Worm (Caenorhabditis elegans): Measurements from ENCODE around the gene clec-160.
A peak's percentile ranks its signal among the peaks of the same experiment; 100 is the strongest.

Gene clec-160

DNA sequence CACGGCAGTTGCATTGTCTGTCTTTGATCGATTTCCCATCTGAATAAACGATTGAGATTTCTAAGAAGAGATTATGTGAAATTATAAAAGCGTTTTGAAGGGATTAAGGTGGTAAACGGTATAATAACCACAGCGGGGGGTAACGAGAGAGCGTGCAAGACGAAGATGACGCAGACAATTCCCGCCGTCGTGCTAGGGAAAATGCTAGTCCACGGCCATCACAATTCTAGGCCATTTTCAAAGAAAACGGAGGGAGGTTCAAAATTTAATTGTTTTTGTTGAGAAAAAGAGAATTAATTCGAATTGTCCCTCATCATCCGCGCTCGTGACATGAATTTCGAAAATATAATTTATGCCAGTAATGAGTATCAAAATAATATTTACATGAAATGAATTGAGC, 43.3 kb upstream of the clec-160 start, which contains the start of gene F10E9.11 (continued):
- TF ChIP-seq unc-62 (GFP tag; optimal IDR thresholded peaks at IDR 0.05) (no peak), zag-1 (tag; optimal IDR thresholded peaks at IDR 0.05) (no peak), aly-2 (tag; optimal IDR thresholded peaks at IDR 0.05) (no peak), tbx-2 (tag; optimal IDR thresholded peaks at IDR 0.05) (no peak), elt-1 (tag; optimal IDR thresholded peaks at IDR 0.05) (no peak), ceh-82 (tag; optimal IDR thresholded peaks at IDR 0.05) (no peak), mdl-1 (tag; optimal IDR thresholded peaks at IDR 0.05) (no peak), nhr-11 (tag; optimal IDR thresholded peaks at IDR 0.05) (no peak), elt-2 (tag; optimal IDR thresholded peaks at IDR 0.05) (peak; percentile 2), ceh-16 (tag; optimal IDR thresholded peaks at IDR 0.05) (no peak), nfya-1 (tag; optimal IDR thresholded peaks at IDR 0.05; ENCODE audit: insufficient read depth) (peak; percentile 86), ztf-11 (tag; optimal IDR thresholded peaks at IDR 0.05) (no peak), ceh-28 (tag; optimal IDR thresholded peaks at IDR 0.05) (peak; percentile 26), fos-1 (tag; optimal IDR thresholded peaks at IDR 0.05) (no peak), snpc-4 (tag; optimal IDR thresholded peaks at IDR 0.05) (peak; percentile 76), egl-5 (tag; optimal IDR thresholded peaks at IDR 0.05) (peak; percentile 64), pha-4 (tag; optimal IDR thresholded peaks at IDR 0.05) (peak; percentile 84)

DNA sequence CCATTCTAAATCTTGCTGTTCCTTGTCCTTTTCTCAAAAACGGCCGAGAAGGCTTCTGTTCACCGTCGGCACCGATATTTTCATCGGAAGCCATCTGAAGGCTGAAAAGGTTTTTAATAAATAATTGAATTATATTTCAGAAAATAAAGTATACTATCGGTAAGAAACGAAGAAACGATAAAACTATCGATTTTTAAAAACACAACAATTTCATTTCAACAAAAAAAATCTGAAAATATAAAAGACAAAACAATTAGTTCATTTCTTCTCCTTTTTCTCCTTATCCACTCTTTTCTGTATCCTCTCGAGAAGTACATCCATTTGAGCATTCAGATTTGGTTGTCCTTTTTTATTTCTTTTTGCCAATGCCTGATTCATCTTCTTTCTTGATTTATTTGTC, 42.7 kb upstream of the clec-160 start, which contains the start of gene sas-4:
Gene sas-4, minus strand, starts transcription at position 101 of the 400 bp plus-strand sequence.
- TF ChIP-seq ztf-11 (tag; optimal IDR thresholded peaks at IDR 0.05) (no peak), ztf-4 (tag; optimal IDR thresholded peaks at IDR 0.05) (no peak), ceh-82 (tag; optimal IDR thresholded peaks at IDR 0.05) (no peak), egl-27 (tag; optimal IDR thresholded peaks at IDR 0.05) (no peak), nhr-77 (tag; optimal IDR thresholded peaks at IDR 0.05) (no peak), mml-1 (tag; optimal IDR thresholded peaks at IDR 0.05) (no peak), jun-1 (tag; optimal IDR thresholded peaks at IDR 0.05) (no peak), fos-1 (tag; optimal IDR thresholded peaks at IDR 0.05) (no peak), eor-1 (tag; optimal IDR thresholded peaks at IDR 0.05) (no peak), lin-39 (tag; optimal IDR thresholded peaks at IDR 0.05) (no peak), nhr-43 (tag; optimal IDR thresholded peaks at IDR 0.05; ENCODE audit: poor library complexity, severe bottlenecking) (no peak)

DNA sequence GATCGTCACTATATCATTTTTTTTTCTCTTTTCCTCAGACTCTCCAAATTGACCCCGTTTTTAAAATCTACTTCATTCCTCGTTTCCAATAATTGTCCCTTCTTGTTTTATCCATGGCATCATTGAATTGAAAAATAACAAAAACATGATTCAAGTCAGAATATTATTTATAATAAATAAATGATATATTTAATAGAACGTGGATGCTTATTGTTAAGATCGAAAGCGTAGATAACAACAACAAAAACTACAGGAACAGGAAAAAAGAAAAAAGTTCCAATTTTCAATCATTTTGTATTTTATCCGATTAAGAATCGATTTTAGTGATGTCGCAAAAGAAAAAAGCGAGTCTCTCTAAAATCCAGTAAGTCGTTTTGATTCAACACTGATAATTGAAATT, 36.6 kb upstream of the clec-160 start, which contains the start of gene F10E9.2:
Gene F10E9.2, plus strand, starts transcription at position 301 of the 400 bp plus-strand sequence.
- TF ChIP-seq elt-1 (tag; optimal IDR thresholded peaks at IDR 0.05), result no peak

DNA sequence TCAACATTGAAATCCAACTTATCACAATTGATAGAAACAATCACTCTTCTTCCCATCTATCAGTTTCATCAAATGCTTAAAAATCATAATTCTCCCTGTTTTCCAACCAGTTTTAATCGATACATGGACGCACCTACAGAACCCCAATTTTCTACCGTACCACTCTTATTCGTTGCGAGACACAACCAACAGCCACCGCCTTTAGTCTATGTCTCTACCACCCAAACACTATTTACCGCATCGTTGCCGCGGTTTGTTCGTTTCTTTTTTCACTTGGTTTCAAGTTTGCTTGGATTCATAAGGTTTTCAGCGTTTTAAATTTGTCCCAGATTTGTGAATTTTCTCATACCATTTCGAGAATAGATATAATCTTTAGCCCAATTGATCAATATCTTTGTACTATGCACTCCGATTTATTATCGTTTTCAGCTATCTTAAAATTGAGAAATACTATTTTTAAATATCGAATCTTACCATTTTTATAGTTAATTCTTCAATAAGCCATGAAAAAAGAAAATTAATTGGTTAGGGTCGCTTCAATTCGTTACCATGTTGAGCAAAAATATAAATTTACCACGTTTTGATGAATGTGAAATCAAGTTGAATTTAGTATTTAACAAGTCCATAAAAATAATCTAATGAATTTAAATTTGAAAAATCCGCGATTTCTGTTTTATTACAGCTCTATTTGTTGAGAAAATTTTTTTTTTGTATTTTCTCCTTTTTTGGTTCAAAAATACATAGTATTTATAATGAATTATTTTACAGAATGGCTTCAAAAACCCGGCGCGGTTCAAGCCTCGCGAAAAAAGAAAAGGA, 34.7 kb upstream of the clec-160 start, which contains the start of gene F10E9.3:
Gene F10E9.3, plus strand, starts transcription at position 769 of the 819 bp plus-strand sequence.
- TF ChIP-seq nfya-1 (tag; optimal IDR thresholded peaks at IDR 0.05; ENCODE audit: insufficient read depth), result peak; percentile 94
- TF ChIP-seq nhr-28 (tag; optimal IDR thresholded peaks at IDR 0.05), result no peak
- TF ChIP-seq lin-15B (tag; optimal IDR thresholded peaks at IDR 0.05), result peak; percentile 51
- TF ChIP-seq ZK546.5 (tag; optimal IDR thresholded peaks at IDR 0.05), result no peak
- no peak for TF ChIP-seq ceh-16 (tag; optimal IDR thresholded peaks at IDR 0.05)
- TF ChIP-seq nhr-23 (tag; optimal IDR thresholded peaks at IDR 0.05), result peak; percentile 11
- peak; percentile 14 for TF ChIP-seq pqm-1 (tag; optimal IDR thresholded peaks at IDR 0.05)
- TF ChIP-seq hmg-11 (tag; optimal IDR thresholded peaks at IDR 0.05), result peak; percentile 28
- peak; percentile 62 for TF ChIP-seq pha-4 (tag; optimal IDR thresholded peaks at IDR 0.05)

DNA sequence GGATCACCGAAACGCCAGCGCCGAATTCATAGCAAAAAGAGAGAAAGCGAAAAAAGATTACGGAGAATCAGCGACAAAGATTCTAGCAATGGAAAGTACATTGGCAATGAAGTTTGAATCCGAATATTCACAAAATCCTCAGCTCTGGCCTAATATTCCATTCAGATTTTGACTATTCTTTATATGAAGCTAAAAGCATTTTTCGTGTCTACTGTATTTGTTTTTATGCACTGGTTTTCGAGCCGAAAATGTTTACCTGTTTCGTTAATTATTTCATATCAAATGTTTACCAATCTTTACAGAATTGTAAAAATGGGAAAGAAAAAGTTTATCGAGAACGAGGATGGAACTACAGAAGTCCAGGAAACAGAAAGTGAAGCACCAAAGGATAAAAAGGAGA, 32.5 kb upstream of the clec-160 start, which contains the start of gene F10E9.4:
Gene F10E9.4, plus strand, starts transcription at position 301 of the 400 bp plus-strand sequence.
- TF ChIP-seq pqm-1 (tag; optimal IDR thresholded peaks at IDR 0.05) (no peak), sea-2 (GFP tag; optimal IDR thresholded peaks at IDR 0.05) (no peak), unc-39 (tag; optimal IDR thresholded peaks at IDR 0.05) (no peak), elt-3 (tag; optimal IDR thresholded peaks at IDR 0.05) (no peak), elt-2 (tag; optimal IDR thresholded peaks at IDR 0.05) (no peak), ceh-9 (tag; optimal IDR thresholded peaks at IDR 0.05) (no peak), nhr-11 (tag; optimal IDR thresholded peaks at IDR 0.05) (no peak), hmg-11 (tag; optimal IDR thresholded peaks at IDR 0.05) (no peak), lsy-12 (tag; optimal IDR thresholded peaks at IDR 0.05) (no peak), nhr-12 (tag; optimal IDR thresholded peaks at IDR 0.05) (no peak), pha-4 (tag; optimal IDR thresholded peaks at IDR 0.05) (no peak), daf-12 (tag; optimal IDR thresholded peaks at IDR 0.05) (no peak)
